Worm (Caenorhabditis elegans) whole organism, L4 larva: Measurements from ENCODE around the gene sup-26.
A peak's percentile ranks its signal among the peaks of the same experiment; 100 is the strongest.

ENCODE experiments used
- F10B5.3 ChIP-seq: sonication (generic microtip); optimal IDR thresholded peaks from 2 replicates; lab custom pipeline; 2016; ENCODE audit warnings: mild to moderate bottlenecking, missing genetic modification characterization, missing compliant biosample characterization
- F26F4.8 ChIP-seq: fragments of 200-800 bp; sonication (Bioruptor generic); conservative IDR thresholded peaks from 2 replicates; pipeline ENCODE4 v1.3.6; 2022; ENCODE audit warnings: missing genetic modification characterization, missing compliant biosample characterization
- F44E2.7 ChIP-seq: fragments of 200-800 bp; sonication (Bioruptor generic); IDR thresholded peaks from 2 replicates; pipeline ENCODE4 v2.1.2; 2022; ENCODE audit warnings: missing genetic modification characterization, missing compliant biosample characterization
- F49E8.2 ChIP-seq: sonication (generic microtip); optimal IDR thresholded peaks from 2 replicates; lab custom pipeline; 2016; ENCODE audit warnings: missing compliant biosample characterization, mild to moderate bottlenecking, missing genetic modification characterization, borderline replicate concordance
- R02D3.7 ChIP-seq: fragments of 150-350 bp; sonication (generic microtip); optimal IDR thresholded peaks from 3 replicates; lab custom pipeline; 2014; ENCODE audit warnings: missing biosample characterization, missing genetic modification characterization
- T20F7.1 ChIP-seq: fragments of 200-800 bp; sonication (Bioruptor generic); optimal IDR thresholded peaks from 2 replicates; lab custom pipeline; 2018; ENCODE audit warnings: mild to moderate bottlenecking, missing genetic modification characterization, missing compliant biosample characterization
- T26A8.4 ChIP-seq: fragments of 200-800 bp; sonication (Bioruptor generic); IDR thresholded peaks from 2 replicates; pipeline ENCODE4 v1.3.6; 2022; ENCODE audit warnings: missing genetic modification characterization, missing compliant biosample characterization
- Y105C5A.15 ChIP-seq: fragments of 200-800 bp; sonication (Bioruptor generic); IDR thresholded peaks from 2 replicates; pipeline ENCODE4 v1.3.6; 2022; ENCODE audit warnings: missing genetic modification characterization, missing compliant biosample characterization
- Y75B8A.6 ChIP-seq: fragments of 200-800 bp; sonication (Bioruptor generic); IDR thresholded peaks from 2 replicates; pipeline ENCODE4 v1.3.6; 2022; ENCODE audit warnings: missing genetic modification reagents, missing genetic modification characterization, missing compliant biosample characterization
- ZK337.2 ChIP-seq: fragments of 200-800 bp; sonication (Bioruptor generic); IDR thresholded peaks from 2 replicates; pipeline ENCODE4 v1.3.6; 2022; ENCODE audit warnings: missing genetic modification reagents, missing genetic modification characterization, missing compliant biosample characterization
- aha-1 ChIP-seq: fragments of 150-350 bp; peaks from one replicate; lab custom pipeline; 2014; ENCODE audit warnings: missing biosample characterization, missing genetic modification characterization
- ama-1 ChIP-seq: fragments of 150-350 bp; optimal IDR thresholded peaks from 2 replicates; lab custom pipeline; 2014; ENCODE audit warnings: inconsistent platforms, mixed read lengths
- arid-1 ChIP-seq: fragments of 200-800 bp; sonication (Bioruptor generic); conservative IDR thresholded peaks from 2 replicates; pipeline ENCODE4 v1.3.6; 2022; ENCODE audit warnings: missing genetic modification reagents, missing genetic modification characterization, missing compliant biosample characterization
- ceh-20 ChIP-seq: fragments of 200-800 bp; sonication (Bioruptor generic); IDR thresholded peaks from 2 replicates; pipeline ENCODE4 v1.3.6; 2022; ENCODE audit warnings: missing genetic modification reagents, missing genetic modification characterization, missing compliant biosample characterization
- ceh-32 ChIP-seq: sonication (generic microtip); optimal IDR thresholded peaks from 2 replicates; lab custom pipeline; 2016; ENCODE audit warnings: mild to moderate bottlenecking, missing genetic modification characterization, missing compliant biosample characterization; ENCODE audit not compliant: poor library complexity
- ctbp-1 ChIP-seq: fragments of 200-800 bp; sonication (Bioruptor generic); IDR thresholded peaks from 2 replicates; pipeline ENCODE4 v1.3.6; 2022; ENCODE audit warnings: missing genetic modification reagents, missing genetic modification characterization, missing compliant biosample characterization
- daf-19 ChIP-seq: fragments of 200-800 bp; sonication (Bioruptor generic); conservative IDR thresholded peaks from 2 replicates; pipeline ENCODE4 v1.3.6; 2022; ENCODE audit warnings: missing genetic modification characterization, missing compliant biosample characterization
- daf-8 ChIP-seq: fragments of 200-800 bp; sonication (Bioruptor generic); IDR thresholded peaks from 2 replicates; pipeline ENCODE4 v1.3.6; 2022; ENCODE audit warnings: missing genetic modification characterization, missing compliant biosample characterization
- dmd-6 ChIP-seq: fragments of 200-800 bp; sonication (Bioruptor generic); IDR thresholded peaks from 2 replicates; pipeline ENCODE4 v1.3.6; 2022; ENCODE audit warnings: missing genetic modification reagents, missing genetic modification characterization, missing compliant biosample characterization
- dmd-9 ChIP-seq: fragments of 200-800 bp; sonication (Bioruptor generic); IDR thresholded peaks from 2 replicates; pipeline ENCODE4 v1.3.6; 2022; ENCODE audit warnings: missing genetic modification reagents, missing genetic modification characterization, missing compliant biosample characterization
- duxl-1 ChIP-seq: sonication (generic microtip); optimal IDR thresholded peaks from 2 replicates; lab custom pipeline; 2016; ENCODE audit warnings: mild to moderate bottlenecking, missing genetic modification characterization, moderate library complexity, missing compliant biosample characterization; ENCODE audit not compliant: poor library complexity
- egl-27 ChIP-seq: sonication (generic microtip); optimal IDR thresholded peaks from 3 replicates; lab custom pipeline; 2017; ENCODE audit warnings: missing biosample characterization, missing genetic modification reagents, missing genetic modification characterization
- fos-1 ChIP-seq: fragments of 150-350 bp; optimal IDR thresholded peaks from 2 replicates; lab custom pipeline; 2014; ENCODE audit warnings: missing biosample characterization, missing genetic modification characterization
- hlh-11 ChIP-seq: fragments of 200-800 bp; sonication (Bioruptor generic); optimal IDR thresholded peaks from 2 replicates; lab custom pipeline; 2018; ENCODE audit warnings: mild to moderate bottlenecking, missing genetic modification characterization, missing compliant biosample characterization
- hmg-1.1 ChIP-seq: fragments of 200-800 bp; sonication (Bioruptor generic); IDR thresholded peaks from 2 replicates; pipeline ENCODE4 v1.3.6; 2022; ENCODE audit warnings: missing genetic modification reagents, missing genetic modification characterization, missing compliant biosample characterization
- lim-7 ChIP-seq: fragments of 200-800 bp; sonication (Bioruptor generic); IDR thresholded peaks from 2 replicates; pipeline ENCODE4 v1.3.6; 2022; ENCODE audit warnings: missing genetic modification characterization, missing compliant biosample characterization
- lin-1 ChIP-seq: fragments of 200-800 bp; sonication (Bioruptor generic); IDR thresholded peaks from 2 replicates; pipeline ENCODE4 v1.3.6; 2022; ENCODE audit warnings: missing genetic modification reagents, missing genetic modification characterization, missing compliant biosample characterization
- lin-15B ChIP-seq: fragments of 150-350 bp; sonication (generic microtip); optimal IDR thresholded peaks from 3 replicates; lab custom pipeline; 2014; ENCODE audit warnings: missing biosample characterization, missing genetic modification characterization
- lin-29 ChIP-seq: fragments of 200-800 bp; sonication (Bioruptor generic); IDR thresholded peaks from 2 replicates; pipeline ENCODE4 v1.3.6; 2022; ENCODE audit warnings: missing genetic modification reagents, missing genetic modification characterization, missing compliant biosample characterization
- lin-38 ChIP-seq: fragments of 200-800 bp; sonication (Bioruptor generic); IDR thresholded peaks from 2 replicates; pipeline ENCODE4 v1.3.6; 2022; ENCODE audit warnings: missing genetic modification reagents, missing genetic modification characterization, missing compliant biosample characterization
- lir-3 ChIP-seq: sonication (generic microtip); optimal IDR thresholded peaks from 2 replicates; lab custom pipeline; 2016; ENCODE audit warnings: mild to moderate bottlenecking, missing genetic modification characterization, missing compliant biosample characterization
- lsy-2 ChIP-seq, 2 experiments: fragments of 150-350 bp in 1 of 2; sonication (generic microtip) in 1 of 2; optimal IDR thresholded peaks; 2 replicates each; lab custom pipeline; 2014 to 2017; ENCODE audit warnings: missing biosample characterization in 2 of 2, missing genetic modification characterization in 2 of 2
- madf-9 ChIP-seq: fragments of 200-800 bp; sonication (Bioruptor generic); conservative IDR thresholded peaks from 2 replicates; pipeline ENCODE4 v1.3.6; 2022; ENCODE audit warnings: missing genetic modification reagents, missing genetic modification characterization, missing compliant biosample characterization
- mdt-29 ChIP-seq: fragments of 200-800 bp; sonication (Bioruptor generic); IDR thresholded peaks from 2 replicates; pipeline ENCODE4 v1.3.6; 2022; ENCODE audit warnings: missing genetic modification reagents, missing genetic modification characterization, missing compliant biosample characterization
- mep-1 ChIP-seq: fragments of 150-350 bp; sonication (generic microtip); optimal IDR thresholded peaks from 3 replicates; lab custom pipeline; 2014; ENCODE audit warnings: missing biosample characterization, missing genetic modification characterization
- mes-2 ChIP-seq: sonication (generic microtip); optimal IDR thresholded peaks from 2 replicates; lab custom pipeline; 2016; ENCODE audit warnings: missing genotype, mild to moderate bottlenecking, missing genetic modification characterization, missing compliant biosample characterization; ENCODE audit not compliant: poor library complexity, severe bottlenecking
- mxl-3 ChIP-seq: fragments of 200-800 bp; sonication (Bioruptor generic); optimal IDR thresholded peaks from 2 replicates; lab custom pipeline; 2018; ENCODE audit warnings: mild to moderate bottlenecking, missing genetic modification characterization, missing compliant biosample characterization
- nhr-10 ChIP-seq: fragments of 150-350 bp; optimal IDR thresholded peaks from 2 replicates; lab custom pipeline; 2014; ENCODE audit warnings: missing biosample characterization, missing genetic modification characterization
- nhr-11 ChIP-seq: fragments of 150-350 bp; optimal IDR thresholded peaks from 2 replicates; lab custom pipeline; 2014; ENCODE audit warnings: missing biosample characterization, missing genetic modification characterization
- nhr-237 ChIP-seq: sonication (generic microtip); optimal IDR thresholded peaks from 2 replicates; lab custom pipeline; 2017; ENCODE audit warnings: missing biosample characterization, missing genetic modification characterization
- nhr-41 ChIP-seq: fragments of 200-800 bp; sonication (Bioruptor generic); IDR thresholded peaks from 2 replicates; pipeline ENCODE4 v1.3.6; 2022; ENCODE audit warnings: missing genetic modification reagents, missing genetic modification characterization, missing compliant biosample characterization
- nhr-48 ChIP-seq: sonication (generic microtip); optimal IDR thresholded peaks from 2 replicates; lab custom pipeline; 2016; ENCODE audit warnings: mild to moderate bottlenecking, missing genetic modification characterization, missing compliant biosample characterization
- nhr-76 ChIP-seq: fragments of 150-350 bp; optimal IDR thresholded peaks from 2 replicates; lab custom pipeline; 2014; ENCODE audit warnings: missing biosample characterization, missing genetic modification characterization
- php-3 ChIP-seq: fragments of 200-800 bp; sonication (Bioruptor generic); IDR thresholded peaks from 2 replicates; pipeline ENCODE4 v1.3.6; 2022; ENCODE audit warnings: missing genetic modification reagents, missing genetic modification characterization, missing compliant biosample characterization
- pqm-1 ChIP-seq: sonication (generic microtip); optimal IDR thresholded peaks from 2 replicates; lab custom pipeline; 2017; ENCODE audit warnings: missing biosample characterization, missing genetic modification characterization
- skn-1 ChIP-seq: fragments of 150-350 bp; optimal IDR thresholded peaks from 2 replicates; lab custom pipeline; 2014; ENCODE audit warnings: missing biosample characterization, missing genetic modification characterization
- tra-1 ChIP-seq: fragments of 200-800 bp; sonication (Bioruptor generic); IDR thresholded peaks from 2 replicates; pipeline ENCODE4 v1.3.6; 2022; ENCODE audit warnings: missing genetic modification reagents, missing genetic modification characterization, missing compliant biosample characterization
- unc-130 ChIP-seq: sonication (generic microtip); optimal IDR thresholded peaks from 2 replicates; lab custom pipeline; 2016; ENCODE audit warnings: missing genetic modification reagents, missing genetic modification characterization, missing compliant biosample characterization
- unc-39 ChIP-seq: sonication (generic microtip); optimal IDR thresholded peaks from 2 replicates; lab custom pipeline; 2017; ENCODE audit warnings: missing biosample characterization, missing genetic modification characterization
- unc-62 ChIP-seq, 3 experiments: fragments of 150-350 bp in 1 of 3; sonication (generic microtip); optimal IDR thresholded peaks in 2 of 3; peaks in 1 of 3; 1 replicate in 1 of 3; 2 replicates in 2 of 3; lab custom pipeline; 2014 to 2017; ENCODE audit warnings: missing biosample characterization in 3 of 3, missing genetic modification characterization in 3 of 3, missing genetic modification reagents in 3 of 3, missing genotype in 1 of 3
- zip-11 ChIP-seq: fragments of 200-800 bp; sonication (Bioruptor generic); IDR thresholded peaks from 2 replicates; pipeline ENCODE4 v1.3.6; 2022; ENCODE audit warnings: missing genetic modification characterization, missing compliant biosample characterization
- ztf-11 ChIP-seq: fragments of 150-350 bp; optimal IDR thresholded peaks from 2 replicates; lab custom pipeline; 2014; ENCODE audit warnings: missing biosample characterization, missing genetic modification characterization

The sup-26 gene

ce11 chrIII:4228008-4228407 is 52.0 kb downstream of the sup-26 start, which contains the start of gene mpk-1:
mpk-1 (minus strand) TSS chrIII:4228108.
- TF ChIP-seq Y75B8A.6 (GFP tag; lab: Robert Waterston, UW) (no peak), nhr-11 (tag; lab: Kevin White, UChicago) (no peak), nhr-41 (GFP tag; lab: Robert Waterston, UW) (no peak), madf-9 (GFP tag; lab: Robert Waterston, UW) (no peak), nhr-10 (no peak), unc-62 (GFP tag; optimal IDR thresholded peaks at IDR 0.05 in 1 of 2; lab: Kevin White, UChicago) (no peak), unc-62 (tag; optimal IDR thresholded peaks at IDR 0.05; lab: Kevin White, UChicago) (no peak), tra-1 (GFP tag; lab: Robert Waterston, UW) (no peak), daf-8 (no peak), Y105C5A.15 (GFP tag; lab: Robert Waterston, UW) (no peak), lir-3 (no peak), egl-27 (tag; lab: Kevin White, UChicago) (no peak), mdt-29 (GFP tag; lab: Robert Waterston, UW) (no peak), duxl-1 (tag; lab: Kevin White, UChicago) (no peak), ZK337.2 (GFP tag; lab: Robert Waterston, UW) (no peak), F44E2.7 (GFP tag; lab: Robert Waterston, UW) (no peak), ctbp-1 (no peak)
- TF ChIP-seq, all 104 proteins: peak for 0

ce11 chrIII:4227363-4227762 is 52.7 kb downstream of the sup-26 start:
- TF ChIP-seq unc-39 (tag; lab: Kevin White, UChicago): no peak
- no peak for TF ChIP-seq daf-19
- peak; percentile 78 for TF ChIP-seq pqm-1 (tag; lab: Kevin White, UChicago)
- TF ChIP-seq hlh-11 (tag; lab: Kevin White, UChicago): peak; percentile 51
- TF ChIP-seq dmd-9 (GFP tag; lab: Robert Waterston, UW): no peak
- no peak for TF ChIP-seq mep-1 (tag; lab: Kevin White, UChicago)
- no peak for TF ChIP-seq hmg-1.1 (GFP tag; lab: Robert Waterston, UW)
- no peak for TF ChIP-seq arid-1 (GFP tag; lab: Robert Waterston, UW)
- no peak for TF ChIP-seq skn-1 (tag; lab: Kevin White, UChicago)
- peak; percentile 31; the same call in 1 of the 2 replicates for TF ChIP-seq php-3
- no peak for TF ChIP-seq zip-11 (GFP tag; lab: Robert Waterston, UW)
- no peak for TF ChIP-seq R02D3.7
- no peak for TF ChIP-seq lim-7 (GFP tag; lab: Robert Waterston, UW)
- no peak for TF ChIP-seq unc-130 (GFP tag; lab: Kevin White, UChicago)
- TF ChIP-seq ama-1 (lab: Kevin White, UChicago): no peak
- TF ChIP-seq F26F4.8 (GFP tag; lab: Robert Waterston, UW): no peak
- peak; percentile 72; the same call in 1 of the 2 replicates for TF ChIP-seq dmd-6 (GFP tag; lab: Robert Waterston, UW)
- TF ChIP-seq lin-29 (GFP tag; lab: Robert Waterston, UW): no peak
- no peak for TF ChIP-seq F44E2.7 (GFP tag; lab: Robert Waterston, UW)
- peak; percentile 7 for TF ChIP-seq T20F7.1 (GFP tag; lab: Kevin White, UChicago)
- TF ChIP-seq mxl-3 (GFP tag; lab: Kevin White, UChicago): no peak
- TF ChIP-seq mes-2 (tag; lab: Kevin White, UChicago): no peak
- TF ChIP-seq lin-1 (GFP tag; lab: Robert Waterston, UW): no peak
- no peak for TF ChIP-seq fos-1 (tag; lab: Kevin White, UChicago)
- TF ChIP-seq lsy-2 (tag; optimal IDR thresholded peaks at IDR 0.05; lab: Kevin White, UChicago): no peak
- no peak for TF ChIP-seq ceh-20 (GFP tag; lab: Robert Waterston, UW)
- TF ChIP-seq aha-1 (tag; lab: Kevin White, UChicago): no peak
- no peak for TF ChIP-seq nhr-76
- no peak for TF ChIP-seq lin-38
- no peak for TF ChIP-seq ztf-11 (tag; lab: Kevin White, UChicago)
- TF ChIP-seq ceh-32 (tag; lab: Kevin White, UChicago): no peak
- TF ChIP-seq lin-15B (tag; lab: Kevin White, UChicago): no peak
- TF ChIP-seq nhr-48: no peak
- TF ChIP-seq nhr-237 (tag; lab: Kevin White, UChicago): no peak
- no peak for TF ChIP-seq F49E8.2 (tag; lab: Kevin White, UChicago)
- TF ChIP-seq T26A8.4 (GFP tag; lab: Robert Waterston, UW): no peak
- TF ChIP-seq F10B5.3 (tag; lab: Kevin White, UChicago): no peak
